Fruit fly (Drosophila melanogaster) Kc167 (cell line): ENCODE results near the gene cav.

Source experiments
- Myc ChIP-seq: fragments of >200 bp; optimal IDR thresholded peaks from 2 replicates; lab custom pipeline; 2017; ENCODE audit warnings: missing external identifiers
- Sin3A ChIP-seq: fragments of >200 bp; optimal IDR thresholded peaks from 2 replicates; lab custom pipeline; 2018; ENCODE audit warnings: missing external identifiers
- h ChIP-seq: fragments of >200 bp; optimal IDR thresholded peaks from 3 replicates; lab custom pipeline; 2018; ENCODE audit warnings: missing external identifiers
- insv ChIP-seq: fragments of >200 bp; optimal IDR thresholded peaks from 3 replicates; lab custom pipeline; 2018; ENCODE audit warnings: missing external identifiers
- psq ChIP-seq: fragments of >200 bp; optimal IDR thresholded peaks from 2 replicates; lab custom pipeline; 2017; ENCODE audit warnings: missing external identifiers
- ttk ChIP-seq: sonication (Bioruptor generic); optimal IDR thresholded peaks from 2 replicates; lab custom pipeline; 2017; ENCODE audit warnings: missing external identifiers

DNA sequence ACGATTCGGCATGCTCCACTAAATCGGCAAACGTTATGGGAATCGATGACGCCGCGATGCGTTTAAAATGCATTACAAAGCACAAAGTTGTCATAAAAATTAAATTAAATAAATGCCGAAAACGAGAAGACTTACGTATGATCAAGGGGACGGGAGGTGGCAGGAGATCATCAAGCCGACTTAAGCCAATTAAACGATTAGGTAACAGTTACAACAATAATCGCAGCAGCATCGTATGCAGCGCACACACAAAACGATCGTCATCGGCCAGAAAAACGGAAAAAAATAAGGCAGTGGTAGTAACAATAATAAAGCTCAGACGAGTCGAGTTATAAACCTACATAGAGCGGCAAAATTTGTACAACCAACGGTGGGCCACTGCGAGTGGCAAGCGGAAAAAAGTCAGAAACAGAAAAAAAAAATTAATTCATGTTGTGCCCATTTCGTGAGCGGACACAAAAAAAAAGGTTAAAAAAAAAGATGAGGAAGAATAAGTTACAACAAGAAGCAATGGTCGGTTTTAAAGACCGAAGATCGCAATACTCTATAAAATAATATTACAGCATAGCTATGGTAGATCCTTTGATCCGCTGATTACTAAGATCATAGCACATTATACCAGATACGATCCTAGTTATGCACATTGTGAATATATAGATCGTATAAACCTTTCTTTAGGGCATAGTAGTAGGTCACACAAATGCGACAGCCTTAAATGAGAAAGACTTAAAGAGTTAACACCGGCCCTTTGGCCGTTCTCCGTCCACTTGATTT lies 14.4 kb upstream of the cav start:
- no peak for TF ChIP-seq psq (lab: Kevin White, UChicago)
- no peak for TF ChIP-seq h (lab: Kevin White, UChicago)
- no peak for TF ChIP-seq Sin3A (lab: Kevin White, UChicago)
- TF ChIP-seq ttk (lab: Kevin White, UChicago), result no peak
- TF ChIP-seq Myc (lab: Kevin White, UChicago), result no peak
- TF ChIP-seq insv (lab: Kevin White, UChicago), result no peak
